Worm (Caenorhabditis elegans) whole organism, L4 larva: Measurements from ENCODE around the gene mec-12.

Experiments
- Y105C5A.15 ChIP-seq: fragments of 200-800 bp; sonication (Bioruptor generic); IDR thresholded peaks from 2 replicates; pipeline ENCODE4 v1.3.6; 2022; ENCODE audit warnings: missing genetic modification characterization, missing compliant biosample characterization
- Y5F2A.4 ChIP-seq: fragments of 200-800 bp; sonication (Bioruptor generic); optimal IDR thresholded peaks from 2 replicates; lab custom pipeline; 2018; ENCODE audit warnings: mild to moderate bottlenecking, missing genetic modification characterization, missing compliant biosample characterization
- aly-2 ChIP-seq: sonication (generic microtip); optimal IDR thresholded peaks from 2 replicates; lab custom pipeline; 2018; ENCODE audit warnings: missing biosample characterization, missing genetic modification characterization
- ceh-28 ChIP-seq: fragments of 150-350 bp; optimal IDR thresholded peaks from 2 replicates; lab custom pipeline; 2014; ENCODE audit warnings: missing biosample characterization, missing genetic modification reagents, missing genetic modification characterization
- ceh-62 ChIP-seq: sonication (generic microtip); optimal IDR thresholded peaks from 2 replicates; lab custom pipeline; 2017; ENCODE audit warnings: missing biosample characterization, missing genetic modification characterization
- ceh-82 ChIP-seq: sonication (generic microtip); optimal IDR thresholded peaks from 2 replicates; lab custom pipeline; 2017; ENCODE audit warnings: missing biosample characterization, missing genetic modification characterization
- daf-12 ChIP-seq: fragments of 150-350 bp; optimal IDR thresholded peaks from 2 replicates; lab custom pipeline; 2014; ENCODE audit warnings: missing biosample characterization, missing genetic modification reagents, missing genetic modification characterization
- daf-19 ChIP-seq: fragments of 200-800 bp; sonication (Bioruptor generic); conservative IDR thresholded peaks from 2 replicates; pipeline ENCODE4 v1.3.6; 2022; ENCODE audit warnings: missing genetic modification characterization, missing compliant biosample characterization
- daf-8 ChIP-seq: fragments of 200-800 bp; sonication (Bioruptor generic); IDR thresholded peaks from 2 replicates; pipeline ENCODE4 v1.3.6; 2022; ENCODE audit warnings: missing genetic modification characterization, missing compliant biosample characterization
- dmd-8 ChIP-seq: fragments of 200-800 bp; sonication (Bioruptor generic); IDR thresholded peaks from 2 replicates; pipeline ENCODE4 v1.3.6; 2022; ENCODE audit warnings: missing genetic modification characterization, missing compliant biosample characterization
- dpl-1 ChIP-seq: fragments of 150-350 bp; optimal IDR thresholded peaks from 2 replicates; lab custom pipeline; 2014; ENCODE audit warnings: missing biosample characterization, missing genetic modification reagents, missing genetic modification characterization
- dve-1 ChIP-seq: sonication (generic microtip); optimal IDR thresholded peaks from 2 replicates; lab custom pipeline; 2017; ENCODE audit warnings: antibody characterized with exemption, mild to moderate bottlenecking, missing genetic modification characterization, missing compliant biosample characterization; ENCODE audit not compliant: insufficient read depth
- fkh-10 ChIP-seq: fragments of 150-350 bp; optimal IDR thresholded peaks from 2 replicates; lab custom pipeline; 2014; ENCODE audit warnings: missing biosample characterization, missing genetic modification reagents, missing genetic modification characterization
- hlh-11 ChIP-seq: fragments of 200-800 bp; sonication (Bioruptor generic); optimal IDR thresholded peaks from 2 replicates; lab custom pipeline; 2018; ENCODE audit warnings: mild to moderate bottlenecking, missing genetic modification characterization, missing compliant biosample characterization
- lim-7 ChIP-seq: fragments of 200-800 bp; sonication (Bioruptor generic); IDR thresholded peaks from 2 replicates; pipeline ENCODE4 v1.3.6; 2022; ENCODE audit warnings: missing genetic modification characterization, missing compliant biosample characterization
- lin-15B ChIP-seq: fragments of 150-350 bp; sonication (generic microtip); optimal IDR thresholded peaks from 3 replicates; lab custom pipeline; 2014; ENCODE audit warnings: missing biosample characterization, missing genetic modification characterization
- lin-29 ChIP-seq: fragments of 200-800 bp; sonication (Bioruptor generic); IDR thresholded peaks from 2 replicates; pipeline ENCODE4 v1.3.6; 2022; ENCODE audit warnings: missing genetic modification reagents, missing genetic modification characterization, missing compliant biosample characterization
- lin-38 ChIP-seq: fragments of 200-800 bp; sonication (Bioruptor generic); IDR thresholded peaks from 2 replicates; pipeline ENCODE4 v1.3.6; 2022; ENCODE audit warnings: missing genetic modification reagents, missing genetic modification characterization, missing compliant biosample characterization
- madf-5 ChIP-seq, 2 experiments: fragments of 200-800 bp; sonication (Bioruptor generic); IDR thresholded peaks; 2 replicates each; pipeline ENCODE4 v1.3.6; 2022; ENCODE audit warnings: missing compliant biosample characterization in 2 of 2, missing genetic modification characterization in 2 of 2
- mdl-1 ChIP-seq, 2 experiments: fragments of 150-350 bp in 1 of 2; sonication (generic microtip) in 1 of 2; optimal IDR thresholded peaks; 2 replicates each; lab custom pipeline; 2014 to 2017; ENCODE audit warnings: missing biosample characterization in 2 of 2, missing genetic modification characterization in 2 of 2
- mep-1 ChIP-seq: fragments of 150-350 bp; sonication (generic microtip); optimal IDR thresholded peaks from 3 replicates; lab custom pipeline; 2014; ENCODE audit warnings: missing biosample characterization, missing genetic modification characterization
- nhr-28 ChIP-seq: fragments of 150-350 bp; optimal IDR thresholded peaks from 2 replicates; lab custom pipeline; 2014; ENCODE audit warnings: missing biosample characterization, missing genetic modification characterization
- nhr-41 ChIP-seq: fragments of 200-800 bp; sonication (Bioruptor generic); IDR thresholded peaks from 2 replicates; pipeline ENCODE4 v1.3.6; 2022; ENCODE audit warnings: missing genetic modification reagents, missing genetic modification characterization, missing compliant biosample characterization
- nhr-42 ChIP-seq: fragments of 200-800 bp; sonication (Bioruptor generic); IDR thresholded peaks from 2 replicates; pipeline ENCODE4 v1.3.6; 2022; ENCODE audit warnings: missing genetic modification characterization, missing compliant biosample characterization
- nhr-76 ChIP-seq: fragments of 150-350 bp; optimal IDR thresholded peaks from 2 replicates; lab custom pipeline; 2014; ENCODE audit warnings: missing biosample characterization, missing genetic modification characterization
- nhr-77 ChIP-seq: fragments of 150-350 bp; optimal IDR thresholded peaks from 2 replicates; lab custom pipeline; 2014; ENCODE audit warnings: missing biosample characterization, missing genetic modification characterization
- php-3 ChIP-seq: fragments of 200-800 bp; sonication (Bioruptor generic); IDR thresholded peaks from 2 replicates; pipeline ENCODE4 v1.3.6; 2022; ENCODE audit warnings: missing genetic modification reagents, missing genetic modification characterization, missing compliant biosample characterization
- pqm-1 ChIP-seq: sonication (generic microtip); optimal IDR thresholded peaks from 2 replicates; lab custom pipeline; 2017; ENCODE audit warnings: missing biosample characterization, missing genetic modification characterization
- sdz-12 ChIP-seq: fragments of 200-800 bp; sonication (Bioruptor generic); optimal IDR thresholded peaks from 2 replicates; lab custom pipeline; 2018; ENCODE audit warnings: mild to moderate bottlenecking, missing genetic modification characterization, missing compliant biosample characterization
- snpc-1.2 ChIP-seq: fragments of 200-800 bp; sonication (Bioruptor generic); IDR thresholded peaks from 2 replicates; pipeline ENCODE4 v1.3.6; 2022; ENCODE audit warnings: missing genetic modification reagents, missing genetic modification characterization, missing compliant biosample characterization
- snpc-4 ChIP-seq: fragments of 150-350 bp; optimal IDR thresholded peaks from 2 replicates; lab custom pipeline; 2014; ENCODE audit warnings: missing biosample characterization, missing genetic modification characterization
- unc-62 ChIP-seq, 3 experiments: fragments of 150-350 bp in 1 of 3; sonication (generic microtip); optimal IDR thresholded peaks in 2 of 3; peaks in 1 of 3; 1 replicate in 1 of 3; 2 replicates in 2 of 3; lab custom pipeline; 2014 to 2017; ENCODE audit warnings: missing biosample characterization in 3 of 3, missing genetic modification characterization in 3 of 3, missing genetic modification reagents in 3 of 3, missing genotype in 1 of 3
- zag-1 ChIP-seq: fragments of 150-350 bp; optimal IDR thresholded peaks from 2 replicates; lab custom pipeline; 2014; ENCODE audit warnings: missing biosample characterization, missing genetic modification characterization
- zfp-3 ChIP-seq: fragments of 200-800 bp; sonication (Bioruptor generic); conservative IDR thresholded peaks from 2 replicates; pipeline ENCODE4 v1.3.6; 2022; ENCODE audit warnings: missing genetic modification reagents, missing genetic modification characterization, missing compliant biosample characterization
- zip-11 ChIP-seq: fragments of 200-800 bp; sonication (Bioruptor generic); IDR thresholded peaks from 2 replicates; pipeline ENCODE4 v1.3.6; 2022; ENCODE audit warnings: missing genetic modification characterization, missing compliant biosample characterization
- ztf-11 ChIP-seq: fragments of 150-350 bp; optimal IDR thresholded peaks from 2 replicates; lab custom pipeline; 2014; ENCODE audit warnings: missing biosample characterization, missing genetic modification characterization

Gene mec-12

DNA sequence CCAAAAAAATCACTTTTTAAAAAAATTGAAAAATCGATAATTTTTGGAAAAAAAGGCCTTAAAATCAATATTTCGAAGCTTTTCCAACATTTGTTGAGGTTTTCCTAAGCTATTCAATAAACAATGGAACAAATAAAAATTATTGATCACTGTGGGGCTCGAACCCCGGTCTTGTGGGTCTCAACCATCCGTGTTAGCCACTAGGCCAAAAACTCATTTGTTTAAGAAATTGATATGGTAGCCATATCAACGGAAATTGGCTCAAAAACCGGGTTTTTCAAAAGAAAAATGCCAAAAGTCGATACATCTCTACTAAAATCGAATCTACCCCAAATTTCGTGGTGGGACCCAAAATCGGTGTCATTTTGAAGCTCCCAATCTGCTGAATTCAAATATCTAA lies 27.0 kb downstream of the mec-12 start (continued):
- TF ChIP-seq lin-15B (tag; lab: Kevin White, UChicago) (no peak), daf-19 (GFP tag; lab: Robert Waterston, UW) (no peak), snpc-4 (no peak), hlh-11 (tag; lab: Kevin White, UChicago) (no peak), unc-62 (GFP tag; optimal IDR thresholded peaks at IDR 0.05 in 1 of 2; lab: Kevin White, UChicago) (no peak), unc-62 (tag; optimal IDR thresholded peaks at IDR 0.05; lab: Kevin White, UChicago) (no peak), nhr-28 (tag; lab: Kevin White, UChicago) (no peak), nhr-41 (GFP tag; lab: Robert Waterston, UW) (no peak), daf-12 (tag; lab: Kevin White, UChicago) (no peak), nhr-42 (GFP tag; lab: Robert Waterston, UW) (0 out of 2 replicates have a peak, but pooled peaks have one; percentile 17), mep-1 (no peak), zfp-3 (GFP tag; lab: Robert Waterston, UW) (no peak), ztf-11 (tag; lab: Kevin White, UChicago) (no peak), fkh-10 (no peak), daf-8 (GFP tag; lab: Robert Waterston, UW) (no peak), ceh-82 (tag; lab: Kevin White, UChicago) (no peak), sdz-12 (GFP tag; lab: Kevin White, UChicago) (no peak), dve-1 (tag; lab: Kevin White, UChicago) (peak; percentile 31), aly-2 (tag; lab: Kevin White, UChicago) (no peak), nhr-76 (no peak), zip-11 (no peak), lin-38 (GFP tag; lab: Robert Waterston, UW) (peak; percentile 62), php-3 (GFP tag; lab: Robert Waterston, UW) (no peak), snpc-1.2 (GFP tag; lab: Robert Waterston, UW) (0 out of 2 replicates have a peak, but pooled peaks have one; percentile 39), ceh-62 (tag; lab: Kevin White, UChicago) (no peak), zag-1 (no peak), Y105C5A.15 (no peak)

ce11 chrIII:3111534-3111933 lies 27.5 kb downstream of the mec-12 start:
- TF ChIP-seq madf-5 (GFP tag; IDR thresholded peaks at IDR 0.05; lab: Robert Waterston, UW), result no peak
- TF ChIP-seq ceh-28 (tag; lab: Kevin White, UChicago), result peak; percentile 89
- TF ChIP-seq nhr-76, result no peak
- TF ChIP-seq, all 104 proteins: peak for 1

ce11 chrIII:3110614-3111013 lies 28.4 kb downstream of the mec-12 start:
- no peak for TF ChIP-seq lin-29
- no peak for TF ChIP-seq pqm-1 (tag; lab: Kevin White, UChicago)
- TF ChIP-seq dpl-1, result no peak
- no peak for TF ChIP-seq Y5F2A.4 (GFP tag; lab: Kevin White, UChicago)

- TF ChIP-seq mdl-1 (tag; optimal IDR thresholded peaks at IDR 0.05; lab: Kevin White, UChicago) (no peak), lin-38 (GFP tag; lab: Robert Waterston, UW) (peak; percentile 30; the same call in 1 of the 2 replicates), lim-7 (GFP tag; lab: Robert Waterston, UW) (0 out of 2 replicates have a peak, but pooled peaks have one; percentile 29), nhr-77 (tag; lab: Kevin White, UChicago) (no peak), pqm-1 (tag; lab: Kevin White, UChicago) (no peak)
Measured at ce11 chrIII:3109564-3109963, 29.5 kb downstream of the mec-12 start.

DNA sequence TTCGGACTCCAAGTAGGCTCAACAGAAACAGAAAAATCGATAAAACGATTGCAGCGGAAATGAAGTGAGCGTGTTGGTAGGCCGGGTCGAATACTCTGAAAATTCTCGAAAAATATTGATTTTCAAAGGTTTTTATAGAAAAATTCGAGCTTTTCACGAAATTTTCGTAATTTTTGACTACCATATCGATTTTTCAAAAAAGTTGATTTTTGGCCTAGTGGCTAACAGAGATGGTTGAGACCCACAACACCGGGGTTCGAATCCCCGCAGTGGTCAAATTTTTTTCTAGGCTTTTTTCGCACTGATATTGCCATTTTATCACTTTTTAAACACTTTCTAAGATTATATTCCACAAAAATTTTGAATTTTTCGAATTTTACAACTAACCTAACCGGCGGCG lies 30.2 kb downstream of the mec-12 start:
- no peak for TF ChIP-seq dmd-8 (GFP tag; lab: Robert Waterston, UW)
